Worm (Caenorhabditis elegans): ENCODE measurements around the gene ufbp-1.

ufbp-1 gene

ce11 chrIII:8446940-8447403 lies 3.6 kb upstream of the ufbp-1 start, which contains the start of gene rpn-3 (continued):
- TF ChIP-seq dve-1 (tag; optimal IDR thresholded peaks at IDR 0.05; ENCODE audit: insufficient read depth) (peak; percentile 98), hmg-1.1 (GFP tag; IDR thresholded peaks at IDR 0.05) (peak; percentile 84), nhr-6 (tag; optimal IDR thresholded peaks at IDR 0.05) (peak; percentile 94), snpc-1.2 (GFP tag; IDR thresholded peaks at IDR 0.05) (peak; percentile 47), jun-1 (tag; optimal IDR thresholded peaks at IDR 0.05) (peak; percentile 74), nhr-41 (GFP tag; IDR thresholded peaks at IDR 0.05) (peak; percentile 21; the same call in 1 of the 2 replicates), egl-27 (tag; optimal IDR thresholded peaks at IDR 0.05) (no peak), ztf-11 (tag; optimal IDR thresholded peaks at IDR 0.05) (no peak), lin-38 (GFP tag; IDR thresholded peaks at IDR 0.05) (peak; percentile 99), madf-9 (GFP tag; conservative IDR thresholded peaks at IDR 0.05) (peak; percentile 66), mdl-1 (tag; optimal IDR thresholded peaks at IDR 0.05) (peak in 1 of 2 experiments; percentile 48), lsy-2 (tag; optimal IDR thresholded peaks at IDR 0.05) (peak; percentile 91 to 98), nhr-77 (tag; optimal IDR thresholded peaks at IDR 0.05) (peak; percentile 98), dmd-9 (GFP tag; IDR thresholded peaks at IDR 0.05) (peak; percentile 81), ZK546.5 (tag; optimal IDR thresholded peaks at IDR 0.05) (no peak), nhr-25 (tag; optimal IDR thresholded peaks at IDR 0.05; ENCODE audit: borderline replicate concordance, insufficient read depth) (peak; percentile 70), nhr-76 (tag; optimal IDR thresholded peaks at IDR 0.05) (peak; percentile 58), php-3 (GFP tag; IDR thresholded peaks at IDR 0.05) (peak; percentile 58), dpl-1 (GFP tag; optimal IDR thresholded peaks at IDR 0.05) (peak; percentile 89), unc-62 (GFP tag; optimal IDR thresholded peaks at IDR 0.05 in 1 of 2) (peak in 1 of 2 experiments; percentile 72), unc-62 (tag; optimal IDR thresholded peaks at IDR 0.05) (no peak), nhr-237 (tag; optimal IDR thresholded peaks at IDR 0.05) (peak; percentile 37), ceh-44 (GFP tag; IDR thresholded peaks at IDR 0.05) (no peak), mes-2 (tag; optimal IDR thresholded peaks at IDR 0.05; ENCODE audit: poor library complexity, severe bottlenecking) (peak; percentile 95), unc-39 (tag; optimal IDR thresholded peaks at IDR 0.05) (no peak), dmd-6 (GFP tag; IDR thresholded peaks at IDR 0.05) (peak; percentile 91), hif-1 (tag; optimal IDR thresholded peaks at IDR 0.05) (peak; percentile 74 to 81), ceh-28 (tag; optimal IDR thresholded peaks at IDR 0.05) (no peak), ceh-32 (tag; optimal IDR thresholded peaks at IDR 0.05; ENCODE audit: poor library complexity) (peak; percentile 36), snpc-4 (tag; optimal IDR thresholded peaks at IDR 0.05) (no peak), lin-13 (GFP tag; optimal IDR thresholded peaks at IDR 0.05) (peak; percentile 93), ces-1 (GFP tag; optimal IDR thresholded peaks at IDR 0.05) (peak; percentile 24), hlh-11 (tag; optimal IDR thresholded peaks at IDR 0.05) (peak; percentile 95), ceh-20 (GFP tag; IDR thresholded peaks at IDR 0.05) (peak; percentile 94), spr-3 (GFP tag; optimal IDR thresholded peaks at IDR 0.05) (peak; percentile 78), daf-12 (tag; optimal IDR thresholded peaks at IDR 0.05) (no peak), lir-3 (tag; optimal IDR thresholded peaks at IDR 0.05) (peak; percentile 61), nhr-28 (tag; optimal IDR thresholded peaks at IDR 0.05) (peak; percentile 96), zip-2 (tag; optimal IDR thresholded peaks at IDR 0.05) (peak; percentile 85), zfp-3 (GFP tag; conservative IDR thresholded peaks at IDR 0.05) (peak; percentile 95), mxl-3 (GFP tag; optimal IDR thresholded peaks at IDR 0.05) (peak; percentile 56), ceh-62 (tag; optimal IDR thresholded peaks at IDR 0.05) (no peak), egl-43 (GFP tag; IDR thresholded peaks at IDR 0.05) (no peak), fkh-10 (GFP tag; optimal IDR thresholded peaks at IDR 0.05) (peak; percentile 89), nhr-111 (GFP tag; optimal IDR thresholded peaks at IDR 0.05) (no peak), Y75B8A.6 (GFP tag; IDR thresholded peaks at IDR 0.05) (0 out of 2 replicates have a peak, but pooled peaks have one; percentile 8), zag-1 (tag; optimal IDR thresholded peaks at IDR 0.05) (no peak), aha-1 (tag) (peak; percentile 96), daf-8 (GFP tag; IDR thresholded peaks at IDR 0.05) (no peak), T26A8.4 (GFP tag; IDR thresholded peaks at IDR 0.05) (peak; percentile 96), gei-8 (GFP tag; optimal IDR thresholded peaks at IDR 0.05) (no peak)

Measured in whole organism, L4 larva.